Worm (Caenorhabditis elegans) whole organism, L2 larva: ENCODE measurements around the gene T24C2.3.

Experiments
- C34F6.9 ChIP-seq: fragments of 150-350 bp; optimal IDR thresholded peaks from 2 replicates; lab custom pipeline; 2014; ENCODE audit warnings: missing biosample characterization, missing genetic modification characterization
- F13H6.1 ChIP-seq: sonication (generic microtip); optimal IDR thresholded peaks from 2 replicates; lab custom pipeline; 2016; ENCODE audit warnings: missing genetic modification characterization, missing compliant biosample characterization
- R02D3.7 ChIP-seq: fragments of 150-350 bp; optimal IDR thresholded peaks from 2 replicates; lab custom pipeline; 2014; ENCODE audit warnings: missing biosample characterization, missing genetic modification characterization
- Y55F3AM.14 ChIP-seq: fragments of 200-800 bp; sonication (Bioruptor generic); optimal IDR thresholded peaks from 2 replicates; lab custom pipeline; 2018; ENCODE audit warnings: mild to moderate bottlenecking, missing genetic modification characterization, missing compliant biosample characterization
- alr-1 ChIP-seq: fragments of 150-350 bp; optimal IDR thresholded peaks from 2 replicates; lab custom pipeline; 2014; ENCODE audit warnings: missing biosample characterization, missing genetic modification characterization
- ama-1 ChIP-seq: fragments of 150-350 bp; optimal IDR thresholded peaks from 2 replicates; lab custom pipeline; 2018; ENCODE audit warnings: inconsistent platforms
- blmp-1 ChIP-seq: sonication (generic microtip); optimal IDR thresholded peaks from 2 replicates; lab custom pipeline; 2017; ENCODE audit warnings: missing genetic modification characterization, mild to moderate bottlenecking, missing compliant biosample characterization, antibody characterized with exemption, moderate library complexity; ENCODE audit not compliant: insufficient read depth
- ceh-16 ChIP-seq: fragments of 150-350 bp; optimal IDR thresholded peaks from 2 replicates; lab custom pipeline; 2014; ENCODE audit warnings: missing biosample characterization, missing genetic modification characterization
- ceh-82 ChIP-seq: fragments of 150-350 bp; optimal IDR thresholded peaks from 2 replicates; lab custom pipeline; 2014; ENCODE audit warnings: missing biosample characterization, missing genetic modification characterization
- crh-2 ChIP-seq: sonication (generic microtip); optimal IDR thresholded peaks from 2 replicates; lab custom pipeline; 2017; ENCODE audit warnings: missing biosample characterization, missing genetic modification characterization
- dmd-4 ChIP-seq: sonication (generic microtip); optimal IDR thresholded peaks from 2 replicates; lab custom pipeline; 2017; ENCODE audit warnings: missing biosample characterization, missing genetic modification characterization
- egl-27 ChIP-seq: sonication (generic microtip); optimal IDR thresholded peaks from 3 replicates; lab custom pipeline; 2017; ENCODE audit warnings: missing biosample characterization, missing genetic modification reagents, missing genetic modification characterization
- elt-1 ChIP-seq: fragments of 150-350 bp; optimal IDR thresholded peaks from 2 replicates; lab custom pipeline; 2014; ENCODE audit warnings: missing biosample characterization, missing genetic modification characterization
- elt-3 ChIP-seq: sonication (generic microtip); optimal IDR thresholded peaks from 2 replicates; lab custom pipeline; 2017; ENCODE audit warnings: missing biosample characterization, missing genetic modification characterization
- fos-1 ChIP-seq: fragments of 150-350 bp; optimal IDR thresholded peaks from 2 replicates; lab custom pipeline; 2014; ENCODE audit warnings: missing biosample characterization, missing genetic modification characterization
- gmeb-1 ChIP-seq: fragments of 150-350 bp; optimal IDR thresholded peaks from 2 replicates; lab custom pipeline; 2014; ENCODE audit warnings: missing biosample characterization, missing genetic modification characterization
- lin-11 ChIP-seq: fragments of 150-350 bp; sonication (generic microtip); optimal IDR thresholded peaks from 2 replicates; lab custom pipeline; 2014; ENCODE audit warnings: missing biosample characterization, missing genetic modification characterization, inconsistent platforms, mixed read lengths
- lin-13 ChIP-seq: fragments of 150-350 bp; optimal IDR thresholded peaks from 2 replicates; lab custom pipeline; 2014; ENCODE audit warnings: missing biosample characterization, missing genetic modification reagents, missing genetic modification characterization
- lin-39 ChIP-seq: fragments of 150-350 bp; optimal IDR thresholded peaks from 2 replicates; lab custom pipeline; 2014; ENCODE audit warnings: missing biosample characterization, missing genetic modification reagents, missing genetic modification characterization
- lsy-2 ChIP-seq, 2 experiments: fragments of 150-350 bp in 1 of 2; sonication (generic microtip) in 1 of 2; optimal IDR thresholded peaks; 2 replicates each; lab custom pipeline; 2014 to 2017; ENCODE audit warnings: missing biosample characterization in 2 of 2, missing genetic modification characterization in 2 of 2
- mab-5 ChIP-seq: fragments of 150-350 bp; optimal IDR thresholded peaks from 2 replicates; lab custom pipeline; 2014; ENCODE audit warnings: missing biosample characterization, missing genetic modification characterization
- mdl-1 ChIP-seq, 2 experiments: fragments of 150-350 bp in 1 of 2; sonication (generic microtip) in 1 of 2; optimal IDR thresholded peaks; 2 replicates each; lab custom pipeline; 2017; ENCODE audit warnings: missing biosample characterization in 2 of 2, missing genetic modification characterization in 2 of 2
- nhr-10 ChIP-seq: sonication (generic microtip); optimal IDR thresholded peaks from 2 replicates; lab custom pipeline; 2017; ENCODE audit warnings: missing biosample characterization, missing genetic modification characterization
- nhr-11 ChIP-seq: fragments of 150-350 bp; optimal IDR thresholded peaks from 2 replicates; lab custom pipeline; 2014; ENCODE audit warnings: missing biosample characterization, missing genetic modification characterization
- nhr-12 ChIP-seq: fragments of 150-350 bp; optimal IDR thresholded peaks from 2 replicates; lab custom pipeline; 2014; ENCODE audit warnings: missing biosample characterization, missing genetic modification characterization
- nhr-129 ChIP-seq: fragments of 150-350 bp; optimal IDR thresholded peaks from 2 replicates; lab custom pipeline; 2014; ENCODE audit warnings: missing biosample characterization, missing genetic modification characterization
- nhr-21 ChIP-seq: fragments of 150-350 bp; optimal IDR thresholded peaks from 2 replicates; lab custom pipeline; 2014; ENCODE audit warnings: missing biosample characterization, missing genetic modification characterization
- nhr-23 ChIP-seq: fragments of 150-350 bp; optimal IDR thresholded peaks from 2 replicates; lab custom pipeline; 2014; ENCODE audit warnings: missing biosample characterization, missing genetic modification reagents, missing genetic modification characterization
- nhr-237 ChIP-seq: fragments of 150-350 bp; optimal IDR thresholded peaks from 2 replicates; lab custom pipeline; 2014; ENCODE audit warnings: missing biosample characterization, missing genetic modification characterization
- nhr-25 ChIP-seq: fragments of 150-350 bp; sonication (generic microtip); optimal IDR thresholded peaks from 3 replicates; lab custom pipeline; 2014; ENCODE audit warnings: missing biosample characterization, missing genetic modification characterization
- nhr-6 ChIP-seq: fragments of 150-350 bp; optimal IDR thresholded peaks from 2 replicates; lab custom pipeline; 2014; ENCODE audit warnings: missing biosample characterization, missing genetic modification characterization
- nhr-77 ChIP-seq: fragments of 150-350 bp; optimal IDR thresholded peaks from 2 replicates; lab custom pipeline; 2014; ENCODE audit warnings: missing biosample characterization, missing genetic modification characterization
- skn-1 ChIP-seq: sonication (generic microtip); optimal IDR thresholded peaks from 2 replicates; lab custom pipeline; 2017; ENCODE audit warnings: missing biosample characterization, missing genetic modification characterization
- sma-3 ChIP-seq: sonication (generic microtip); optimal IDR thresholded peaks from 2 replicates; lab custom pipeline; 2016; ENCODE audit warnings: missing genetic modification reagents, missing genetic modification characterization, missing compliant biosample characterization
- sma-9 ChIP-seq, 2 experiments: fragments of 150-350 bp in 1 of 2; sonication (generic microtip) in 1 of 2; optimal IDR thresholded peaks; 2 replicates each; lab custom pipeline; 2014 to 2016; ENCODE audit warnings: missing genetic modification characterization in 2 of 2, mild to moderate bottlenecking in 1 of 2, missing biosample characterization in 1 of 2, missing compliant biosample characterization in 1 of 2, missing genetic modification reagents in 1 of 2, moderate library complexity in 1 of 2
- snpc-4 ChIP-seq: fragments of 150-350 bp; optimal IDR thresholded peaks from 2 replicates; lab custom pipeline; 2014; ENCODE audit warnings: missing biosample characterization, missing genetic modification characterization
- unc-55 ChIP-seq: fragments of 150-350 bp; sonication (generic microtip); optimal IDR thresholded peaks from 3 replicates; lab custom pipeline; 2014; ENCODE audit warnings: missing biosample characterization, missing genetic modification reagents, missing genetic modification characterization
- unc-62 ChIP-seq: fragments of 150-350 bp; optimal IDR thresholded peaks from 2 replicates; lab custom pipeline; 2014; ENCODE audit warnings: missing biosample characterization, missing genetic modification reagents, missing genetic modification characterization
- zag-1 ChIP-seq: fragments of 150-350 bp; optimal IDR thresholded peaks from 2 replicates; lab custom pipeline; 2014; ENCODE audit warnings: missing biosample characterization, missing genetic modification characterization
- ztf-1 ChIP-seq: fragments of 200-800 bp; sonication (Bioruptor generic); conservative IDR thresholded peaks from 2 replicates; pipeline ENCODE4 v1.3.6; 2022; ENCODE audit warnings: missing genetic modification characterization, missing compliant biosample characterization

Gene T24C2.3

DNA sequence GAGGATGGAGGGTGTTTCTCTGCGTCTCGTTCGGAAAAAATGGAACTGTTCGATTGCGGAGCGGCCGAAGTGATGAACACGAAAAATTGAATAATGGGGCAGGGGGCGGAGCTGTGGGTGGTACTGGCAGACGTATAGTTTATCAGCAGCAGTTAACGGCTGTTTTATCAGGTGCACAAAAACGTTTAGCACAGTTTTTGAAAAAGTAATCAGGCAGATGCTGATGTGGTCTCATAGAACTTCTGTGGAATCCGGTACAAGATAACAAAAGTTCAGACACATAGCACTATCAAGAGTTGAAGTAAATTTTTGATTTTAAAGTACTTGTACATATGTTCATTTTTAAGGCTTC, 38.8 kb upstream of the T24C2.3 start:
- TF ChIP-seq Y55F3AM.14 (GFP tag; lab: Kevin White, UChicago) = peak; percentile 11
- TF ChIP-seq sma-9 (GFP tag; optimal IDR thresholded peaks at IDR 0.05; lab: Kevin White, UChicago) = peak; percentile 60
- TF ChIP-seq sma-9 (tag; optimal IDR thresholded peaks at IDR 0.05; lab: Kevin White, UChicago) = no peak
- peak; percentile 13 for TF ChIP-seq fos-1 (tag; lab: Kevin White, UChicago)
- TF ChIP-seq ceh-82 (tag; lab: Kevin White, UChicago) = no peak
- no peak for TF ChIP-seq nhr-237 (tag; lab: Kevin White, UChicago)
- TF ChIP-seq mab-5 (tag; lab: Kevin White, UChicago) = no peak

DNA sequence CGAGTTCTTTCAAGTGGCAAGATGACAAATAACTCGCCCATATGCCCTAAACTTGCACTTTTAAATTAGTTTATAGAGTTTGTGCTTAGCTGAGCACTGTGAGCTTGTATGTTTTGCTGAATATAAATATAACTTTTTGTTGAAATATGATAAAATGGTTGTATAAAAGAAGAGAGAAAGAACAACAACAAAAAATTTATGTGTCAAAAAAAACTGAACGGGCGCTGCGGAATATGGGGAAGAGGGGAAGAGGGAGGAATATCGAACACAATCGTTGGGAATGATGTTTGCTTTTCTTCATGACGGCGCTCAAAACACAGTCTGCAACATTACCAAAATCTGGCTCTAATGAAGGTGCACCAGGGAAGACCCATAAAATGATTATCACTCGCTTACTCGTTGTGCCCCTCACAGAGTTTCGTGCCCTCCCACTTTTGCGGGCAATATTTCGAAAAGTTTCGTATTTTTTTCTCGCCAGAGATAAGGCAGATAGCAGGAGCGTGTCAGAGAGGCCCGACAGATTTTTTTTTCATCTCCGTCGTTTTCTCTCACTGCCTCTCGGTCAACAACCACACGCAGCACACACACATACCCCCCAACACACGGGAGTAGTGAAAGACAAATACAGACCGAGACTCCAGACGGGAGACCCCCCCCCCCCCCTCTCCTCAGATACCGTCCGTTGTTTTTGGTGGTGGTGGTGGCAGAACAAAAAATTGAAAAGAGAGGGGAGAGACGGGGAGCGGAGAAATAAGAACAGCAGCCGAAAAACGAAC, 37.6 kb upstream of the T24C2.3 start:
- peak; percentile 66 for TF ChIP-seq nhr-129 (tag; lab: Kevin White, UChicago)
- no peak for TF ChIP-seq Y55F3AM.14 (GFP tag; lab: Kevin White, UChicago)
- no peak for TF ChIP-seq ceh-16 (tag; lab: Kevin White, UChicago)
- no peak for TF ChIP-seq R02D3.7 (tag; lab: Kevin White, UChicago)
- TF ChIP-seq lin-13 (GFP tag; lab: Kevin White, UChicago) = no peak
- TF ChIP-seq nhr-21 = no peak
- no peak for TF ChIP-seq nhr-77 (tag; lab: Kevin White, UChicago)
- TF ChIP-seq alr-1 (tag; lab: Kevin White, UChicago) = no peak
- no peak for TF ChIP-seq nhr-11 (tag; lab: Kevin White, UChicago)
- no peak for TF ChIP-seq unc-55 (GFP tag; lab: Kevin White, UChicago)
- no peak for TF ChIP-seq elt-1 (tag; lab: Kevin White, UChicago)
- TF ChIP-seq mdl-1 (tag; optimal IDR thresholded peaks at IDR 0.05; lab: Kevin White, UChicago) = no peak
- peak; percentile 61 for TF ChIP-seq C34F6.9 (tag; lab: Kevin White, UChicago)
- TF ChIP-seq nhr-12 (tag; lab: Kevin White, UChicago) = no peak
- TF ChIP-seq ztf-1 = no peak
- TF ChIP-seq snpc-4 (tag; lab: Kevin White, UChicago) = no peak
- no peak for TF ChIP-seq lin-39 (tag; lab: Kevin White, UChicago)
- TF ChIP-seq ceh-82 (tag; lab: Kevin White, UChicago) = no peak
- TF ChIP-seq lin-11 (tag; lab: Kevin White, UChicago) = no peak
- no peak for TF ChIP-seq nhr-6 (tag; lab: Kevin White, UChicago)
- no peak for TF ChIP-seq skn-1 (tag; lab: Kevin White, UChicago)
- TF ChIP-seq nhr-237 (tag; lab: Kevin White, UChicago) = no peak
- peak; percentile 24 for TF ChIP-seq sma-3
- no peak for TF ChIP-seq zag-1 (tag; lab: Kevin White, UChicago)
- TF ChIP-seq blmp-1 (tag; lab: Kevin White, UChicago) = peak; percentile 44
- TF ChIP-seq crh-2 = peak; percentile 20
- TF ChIP-seq dmd-4 (tag; lab: Kevin White, UChicago) = no peak
- peak; percentile 92 for TF ChIP-seq fos-1 (tag; lab: Kevin White, UChicago)
- no peak for TF ChIP-seq elt-3
- TF ChIP-seq nhr-25 (tag; lab: Kevin White, UChicago) = peak; percentile 62
- TF ChIP-seq ama-1 (lab: Kevin White, UChicago) = no peak
- peak; percentile 51 for TF ChIP-seq gmeb-1 (tag; lab: Kevin White, UChicago)
- peak; percentile 43 for TF ChIP-seq egl-27 (tag; lab: Kevin White, UChicago)
- TF ChIP-seq nhr-23 (tag; lab: Kevin White, UChicago) = no peak
- TF ChIP-seq sma-9 (GFP tag; optimal IDR thresholded peaks at IDR 0.05; lab: Kevin White, UChicago) = peak; percentile 83
- TF ChIP-seq sma-9 (tag; optimal IDR thresholded peaks at IDR 0.05; lab: Kevin White, UChicago) = peak; percentile 5
- peak in 1 of 2 experiments; percentile 30 for TF ChIP-seq lsy-2 (tag; optimal IDR thresholded peaks at IDR 0.05; lab: Kevin White, UChicago)
- TF ChIP-seq mab-5 (tag; lab: Kevin White, UChicago) = no peak
- TF ChIP-seq nhr-10 (tag; lab: Kevin White, UChicago) = no peak
- no peak for TF ChIP-seq unc-62
- peak; percentile 84 for TF ChIP-seq F13H6.1 (tag; lab: Kevin White, UChicago)
